Worm (Caenorhabditis elegans) whole organism, young adult: Measurements from ENCODE around the gene C23G10.1.

ENCODE experiments used
- dpl-1 ChIP-seq: fragments of 150-350 bp; optimal IDR thresholded peaks from 2 replicates; lab custom pipeline; 2014; ENCODE audit warnings: missing biosample characterization, missing genetic modification reagents, missing genetic modification characterization
- let-607 ChIP-seq, 2 experiments: fragments of 200-800 bp in 1 of 2; sonication (Bioruptor generic) in 1 of 2; sonication (generic microtip) in 1 of 2; optimal IDR thresholded peaks; 2 replicates each; lab custom pipeline; 2016 to 2018; ENCODE audit warnings: mild to moderate bottlenecking in 2 of 2, missing compliant biosample characterization in 2 of 2, missing genetic modification characterization in 2 of 2, moderate library complexity in 2 of 2, missing genotype in 1 of 2
- snpc-3.4 ChIP-seq: sonication (generic microtip); optimal IDR thresholded peaks from 2 replicates; lab custom pipeline; 2017; ENCODE audit warnings: missing genetic modification characterization, mild to moderate bottlenecking, missing compliant biosample characterization, antibody characterized with exemption, moderate library complexity, missing genotype, missing genetic modification reagents

- no peak for TF ChIP-seq snpc-3.4 (tag; lab: Kevin White, UChicago)
- no peak for TF ChIP-seq dpl-1 (GFP tag; lab: Kevin White, UChicago)
- no peak for TF ChIP-seq let-607 (tag; optimal IDR thresholded peaks at IDR 0.05; lab: Kevin White, UChicago)
Measured at ce11 chrIII:6236649-6237048, 27.6 kb downstream of the C23G10.1 start, which contains the start of gene T12A2.21.
